Fruit fly (Drosophila melanogaster) Kc167 (cell line): ENCODE data around the gene CG5897.

Experiments used
- Myc ChIP-seq: fragments of >200 bp; optimal IDR thresholded peaks from 2 replicates; lab custom pipeline; 2017; ENCODE audit warnings: missing external identifiers
- Sin3A ChIP-seq: fragments of >200 bp; optimal IDR thresholded peaks from 2 replicates; lab custom pipeline; 2018; ENCODE audit warnings: missing external identifiers
- h ChIP-seq: fragments of >200 bp; optimal IDR thresholded peaks from 3 replicates; lab custom pipeline; 2018; ENCODE audit warnings: missing external identifiers
- insv ChIP-seq: fragments of >200 bp; optimal IDR thresholded peaks from 3 replicates; lab custom pipeline; 2018; ENCODE audit warnings: missing external identifiers
- psq ChIP-seq: fragments of >200 bp; optimal IDR thresholded peaks from 2 replicates; lab custom pipeline; 2017; ENCODE audit warnings: missing external identifiers
- ttk ChIP-seq: sonication (Bioruptor generic); optimal IDR thresholded peaks from 2 replicates; lab custom pipeline; 2017; ENCODE audit warnings: missing external identifiers

Gene CG5897

dm6 chr3L:11871205-11871604 lies 17.6 kb downstream of the CG5897 start, which contains the start of gene CG5906:
Gene CG5906, minus strand, starts transcription at chr3L:11871305.
- TF ChIP-seq insv (lab: Kevin White, UChicago) (no peak), psq (lab: Kevin White, UChicago) (no peak), Myc (lab: Kevin White, UChicago) (no peak), h (no peak), Sin3A (lab: Kevin White, UChicago) (no peak), ttk (lab: Kevin White, UChicago) (no peak)

- TF ChIP-seq insv (lab: Kevin White, UChicago) (no peak), psq (lab: Kevin White, UChicago) (no peak), h (no peak), Myc (lab: Kevin White, UChicago) (no peak), ttk (lab: Kevin White, UChicago) (no peak), Sin3A (lab: Kevin White, UChicago) (no peak)
Measured at dm6 chr3L:11869328-11869727, 19.5 kb downstream of the CG5897 start.

- TF ChIP-seq Sin3A (lab: Kevin White, UChicago) = no peak
- no peak for TF ChIP-seq Myc (lab: Kevin White, UChicago)
- TF ChIP-seq insv (lab: Kevin White, UChicago) = no peak
- TF ChIP-seq h = no peak
- no peak for TF ChIP-seq psq (lab: Kevin White, UChicago)
- TF ChIP-seq ttk (lab: Kevin White, UChicago) = no peak
Measured at dm6 chr3L:11863587-11863986, 25.2 kb downstream of the CG5897 start.

- no peak for TF ChIP-seq h
- no peak for TF ChIP-seq Myc (lab: Kevin White, UChicago)
- no peak for TF ChIP-seq insv (lab: Kevin White, UChicago)
- no peak for TF ChIP-seq psq (lab: Kevin White, UChicago)
- no peak for TF ChIP-seq ttk (lab: Kevin White, UChicago)
- TF ChIP-seq Sin3A (lab: Kevin White, UChicago) = no peak
Measured at dm6 chr3L:11862266-11862665, 26.5 kb downstream of the CG5897 start.

- TF ChIP-seq Myc (lab: Kevin White, UChicago) = no peak
Measured at dm6 chr3L:11858745-11859144, 30.1 kb downstream of the CG5897 start.

dm6 chr3L:11852924-11853323 lies 35.9 kb downstream of the CG5897 start:
- TF ChIP-seq h = no peak

dm6 chr3L:11847703-11848102 lies 41.1 kb downstream of the CG5897 start, which contains the start of gene CG12521:
Gene CG12521, minus strand, starts transcription at chr3L:11847803.
- TF ChIP-seq insv (lab: Kevin White, UChicago) = no peak
- no peak for TF ChIP-seq ttk (lab: Kevin White, UChicago)
- TF ChIP-seq h = no peak
- no peak for TF ChIP-seq psq (lab: Kevin White, UChicago)
- TF ChIP-seq Myc (lab: Kevin White, UChicago) = no peak
- no peak for TF ChIP-seq Sin3A (lab: Kevin White, UChicago)
